Fruit fly (Drosophila melanogaster) whole organism, embryonic: ENCODE results near the gene CG42579.

Source experiments
- Atf3 ChIP-seq: fragments of 200-800 bp; sonication (Bioruptor generic); optimal IDR thresholded peaks from 3 replicates; lab custom pipeline; 2016; ENCODE audit warnings: missing biosample characterization, missing genetic modification characterization
- B-H2 ChIP-seq: fragments of 200-800 bp; sonication (Bioruptor generic); optimal IDR thresholded peaks from 2 replicates; lab custom pipeline; 2018; ENCODE audit warnings: missing biosample characterization, mild to moderate bottlenecking, missing genetic modification characterization
- CG10366 ChIP-seq: fragments of 200-800 bp; sonication (Bioruptor generic); IDR thresholded peaks from 2 replicates; pipeline ENCODE4 v1.3.6; 2022; ENCODE audit warnings: missing biosample characterization, missing genetic modification characterization
- CG10431 ChIP-seq: fragments of 200-800 bp; sonication (Bioruptor generic); optimal IDR thresholded peaks from 3 replicates; lab custom pipeline; 2018; ENCODE audit warnings: missing biosample characterization, mild to moderate bottlenecking, missing genetic modification characterization
- CG10654 ChIP-seq: fragments of 200-800 bp; sonication (Bioruptor generic); optimal IDR thresholded peaks from 2 replicates; lab custom pipeline; 2016; ENCODE audit warnings: missing biosample characterization, missing genetic modification characterization
- CG11398 ChIP-seq: fragments of 200-800 bp; sonication (Bioruptor generic); optimal IDR thresholded peaks from 2 replicates; lab custom pipeline; 2016; ENCODE audit warnings: missing biosample characterization, missing genetic modification characterization
- CG12236 ChIP-seq: fragments of 200-800 bp; sonication (Bioruptor generic); optimal IDR thresholded peaks from 2 replicates; lab custom pipeline; 2016; ENCODE audit warnings: missing biosample characterization, missing genetic modification characterization
- CG13296 ChIP-seq: fragments of 200-800 bp; sonication (Bioruptor generic); optimal IDR thresholded peaks from 3 replicates; lab custom pipeline; 2018; ENCODE audit warnings: missing biosample characterization, mild to moderate bottlenecking, missing genetic modification characterization
- CG15696 ChIP-seq: fragments of 200-800 bp; sonication (Bioruptor generic); optimal IDR thresholded peaks from 2 replicates; lab custom pipeline; 2019; ENCODE audit warnings: missing biosample characterization, mild to moderate bottlenecking, missing genetic modification characterization, moderate library complexity
- CG16815 ChIP-seq: fragments of 200-800 bp; sonication (Bioruptor generic); optimal IDR thresholded peaks from 3 replicates; lab custom pipeline; 2017; ENCODE audit warnings: missing biosample characterization, mild to moderate bottlenecking, missing genetic modification characterization
- CG17359 ChIP-seq: fragments of 200-800 bp; sonication (Bioruptor generic); optimal IDR thresholded peaks from 3 replicates; lab custom pipeline; 2018; ENCODE audit warnings: missing biosample characterization, mild to moderate bottlenecking, missing genetic modification characterization, moderate library complexity
- CG17385 ChIP-seq: fragments of 200-800 bp; sonication (Bioruptor generic); optimal IDR thresholded peaks from 3 replicates; lab custom pipeline; 2018; ENCODE audit warnings: missing biosample characterization, mild to moderate bottlenecking, missing genetic modification characterization
- CG2678 ChIP-seq: fragments of 200-800 bp; sonication (Bioruptor generic); optimal IDR thresholded peaks from 3 replicates; lab custom pipeline; 2019; ENCODE audit warnings: missing biosample characterization, mild to moderate bottlenecking, missing genetic modification characterization, moderate library complexity
- CG2889 ChIP-seq: fragments of 200-800 bp; sonication (Bioruptor generic); IDR thresholded peaks from 3 replicates; pipeline ENCODE4 v1.3.6; 2022; ENCODE audit warnings: missing biosample characterization, missing genetic modification characterization
- CG4404 ChIP-seq: fragments of 200-800 bp; sonication (Bioruptor generic); IDR thresholded peaks from 2 replicates; pipeline ENCODE4 v1.3.6; 2022; ENCODE audit warnings: missing biosample characterization, missing genetic modification characterization
- CG5180 ChIP-seq: fragments of 200-800 bp; sonication (Bioruptor generic); optimal IDR thresholded peaks from 3 replicates; lab custom pipeline; 2017; ENCODE audit warnings: missing biosample characterization, missing genetic modification characterization, mild to moderate bottlenecking, moderate library complexity, missing genetic modification reagents
- CG6175 ChIP-seq: fragments of 200-800 bp; sonication (Bioruptor generic); IDR thresholded peaks from 3 replicates; pipeline ENCODE4 v1.3.6; 2022; ENCODE audit warnings: missing biosample characterization, missing genetic modification characterization
- CG6254 ChIP-seq: fragments of 200-800 bp; sonication (Bioruptor generic); optimal IDR thresholded peaks from 3 replicates; lab custom pipeline; 2017; ENCODE audit warnings: mild to moderate bottlenecking, missing biosample characterization, missing genetic modification reagents, missing genetic modification characterization
- CG6791 ChIP-seq: fragments of 200-800 bp; sonication (Bioruptor generic); IDR thresholded peaks from 3 replicates; pipeline ENCODE4 v1.3.6; 2022; ENCODE audit warnings: missing biosample characterization, missing genetic modification characterization; ENCODE audit not compliant: partially characterized antibody
- CG8478 ChIP-seq: fragments of >200 bp; optimal IDR thresholded peaks from 2 replicates; lab custom pipeline; 2018
- CG8924 ChIP-seq: fragments of 200-800 bp; optimal IDR thresholded peaks from 3 replicates; lab custom pipeline; 2019; ENCODE audit warnings: missing biosample characterization, mild to moderate bottlenecking, missing genetic modification characterization, moderate library complexity
- CG8944 ChIP-seq: fragments of 200-800 bp; sonication (Bioruptor generic); optimal IDR thresholded peaks from 3 replicates; lab custom pipeline; 2016; ENCODE audit warnings: missing biosample characterization, missing genetic modification characterization
- CTCF ChIP-seq: fragments of 200-800 bp; sonication (Bioruptor generic); optimal IDR thresholded peaks from 2 replicates; lab custom pipeline; 2017; ENCODE audit warnings: missing biosample characterization, mild to moderate bottlenecking, missing genetic modification characterization, moderate library complexity
- Dip2 ChIP-seq: fragments of 200-800 bp; sonication (Bioruptor generic); IDR thresholded peaks from 2 replicates; pipeline ENCODE4 v1.3.6; 2022; ENCODE audit warnings: missing biosample characterization, missing genetic modification characterization
- Dref ChIP-seq: fragments of 200-800 bp; sonication (Bioruptor generic); IDR thresholded peaks from 2 replicates; pipeline ENCODE4 v1.3.6; 2022; ENCODE audit warnings: missing biosample characterization, missing genetic modification characterization
- Eip74EF ChIP-seq, 2 experiments: fragments of 200-800 bp in 1 of 2; fragments of >200 bp in 1 of 2; sonication (Bioruptor generic) in 1 of 2; optimal IDR thresholded peaks; 2 replicates each; lab custom pipeline; 2017 to 2019; ENCODE audit warnings: missing biosample characterization in 2 of 2, missing genetic modification characterization in 2 of 2, mild to moderate bottlenecking in 1 of 2, moderate library complexity in 1 of 2
- Ets97D ChIP-seq: fragments of 200-800 bp; sonication (Bioruptor generic); optimal IDR thresholded peaks from 3 replicates; lab custom pipeline; 2016; ENCODE audit warnings: missing biosample characterization, missing genetic modification characterization
- Fer1 ChIP-seq: fragments of 200-800 bp; sonication (Bioruptor generic); optimal IDR thresholded peaks from 2 replicates; lab custom pipeline; 2017; ENCODE audit warnings: missing biosample characterization, mild to moderate bottlenecking, missing genetic modification characterization
- Gug ChIP-seq: fragments of 200-800 bp; sonication (Bioruptor generic); IDR thresholded peaks from 4 replicates; pipeline ENCODE4 v1.3.6; 2022; ENCODE audit warnings: missing biosample characterization, missing genetic modification characterization
- Meics ChIP-seq: fragments of 200-800 bp; sonication (Bioruptor generic); optimal IDR thresholded peaks from 2 replicates; lab custom pipeline; 2017; ENCODE audit warnings: missing biosample characterization, mild to moderate bottlenecking, missing genetic modification characterization
- NFAT ChIP-seq: fragments of 200-800 bp; sonication (Bioruptor generic); IDR thresholded peaks from 2 replicates; pipeline ENCODE4 v1.3.6; 2022; ENCODE audit warnings: missing biosample characterization, missing genetic modification characterization
- PHDP ChIP-seq: fragments of 200-800 bp; sonication (Bioruptor generic); optimal IDR thresholded peaks from 3 replicates; lab custom pipeline; 2018; ENCODE audit warnings: missing biosample characterization, mild to moderate bottlenecking, missing genetic modification characterization, moderate library complexity
- YL-1 ChIP-seq: fragments of 200-800 bp; sonication (Bioruptor generic); optimal IDR thresholded peaks from 3 replicates; lab custom pipeline; 2017; ENCODE audit warnings: missing biosample characterization, mild to moderate bottlenecking, missing genetic modification characterization
- ab ChIP-seq: fragments of 200-800 bp; sonication (Bioruptor generic); optimal IDR thresholded peaks from 2 replicates; lab custom pipeline; 2016; ENCODE audit warnings: missing biosample characterization, missing genetic modification characterization
- ara ChIP-seq: fragments of 200-800 bp; sonication (Bioruptor generic); IDR thresholded peaks from 2 replicates; pipeline ENCODE4 v1.3.6; 2022; ENCODE audit warnings: missing biosample characterization, missing genetic modification characterization
- ase ChIP-seq: fragments of 200-800 bp; sonication (Bioruptor generic); IDR thresholded peaks from 3 replicates; pipeline ENCODE4 v1.3.6; 2022; ENCODE audit warnings: missing biosample characterization, missing genetic modification characterization
- bbx ChIP-seq: fragments of 200-800 bp; sonication (Bioruptor generic); IDR thresholded peaks from 2 replicates; pipeline ENCODE4 v1.3.6; 2022; ENCODE audit warnings: missing biosample characterization, missing genetic modification characterization; ENCODE audit not compliant: partially characterized antibody
- croc ChIP-seq: fragments of 200-800 bp; sonication (Bioruptor generic); conservative IDR thresholded peaks from 3 replicates; pipeline ENCODE4 v1.3.6; 2022; ENCODE audit warnings: missing biosample characterization, missing genetic modification characterization
- dmrt11E ChIP-seq: fragments of 200-800 bp; sonication (Bioruptor generic); optimal IDR thresholded peaks from 3 replicates; lab custom pipeline; 2018; ENCODE audit warnings: missing biosample characterization, mild to moderate bottlenecking, missing genetic modification characterization, moderate library complexity
- gcm2 ChIP-seq: fragments of 200-800 bp; sonication (Bioruptor generic); optimal IDR thresholded peaks from 2 replicates; lab custom pipeline; 2016; ENCODE audit warnings: missing biosample characterization, missing genetic modification characterization
- insv ChIP-seq, 2 experiments: fragments of 200-800 bp; sonication (Bioruptor generic); optimal IDR thresholded peaks; 3 replicates each; lab custom pipeline; 2016 to 2018; ENCODE audit warnings: missing biosample characterization in 2 of 2, missing genetic modification characterization in 2 of 2
- inv ChIP-seq: fragments of 200-800 bp; sonication (Bioruptor generic); IDR thresholded peaks from 2 replicates; pipeline ENCODE4 v1.3.6; 2022; ENCODE audit warnings: missing biosample characterization, missing genetic modification characterization; ENCODE audit not compliant: partially characterized antibody
- jumu ChIP-seq: fragments of 200-800 bp; sonication (Bioruptor generic); optimal IDR thresholded peaks from 3 replicates; lab custom pipeline; 2016; ENCODE audit warnings: missing biosample characterization, missing genetic modification characterization
- lola ChIP-seq, 3 experiments: fragments of >200 bp in 2 of 3; fragments of 200-800 bp in 1 of 3; sonication (Bioruptor generic) in 1 of 3; optimal IDR thresholded peaks; 2 replicates each; lab custom pipeline; 2017 to 2019; ENCODE audit warnings: missing biosample characterization in 3 of 3, missing genetic modification characterization in 3 of 3, mild to moderate bottlenecking in 1 of 3, moderate library complexity in 1 of 3
- nom ChIP-seq: fragments of 200-800 bp; sonication (Bioruptor generic); optimal IDR thresholded peaks from 2 replicates; lab custom pipeline; 2017; ENCODE audit warnings: missing biosample characterization, missing genetic modification characterization, mild to moderate bottlenecking, moderate library complexity, missing genetic modification reagents
- oc ChIP-seq: fragments of 200-800 bp; sonication (Bioruptor generic); optimal IDR thresholded peaks from 2 replicates; lab custom pipeline; 2018; ENCODE audit warnings: missing biosample characterization, mild to moderate bottlenecking, missing genetic modification characterization, moderate library complexity
- onecut ChIP-seq: fragments of 200-800 bp; sonication (Bioruptor generic); IDR thresholded peaks from 2 replicates; pipeline ENCODE4 v1.3.6; 2022; ENCODE audit warnings: missing biosample characterization, missing genetic modification characterization
- sob ChIP-seq: fragments of 200-800 bp; sonication (Bioruptor generic); IDR thresholded peaks from 2 replicates; pipeline ENCODE4 v1.3.6; 2022; ENCODE audit warnings: missing biosample characterization, missing genetic modification characterization
- tgo ChIP-seq: fragments of 200-800 bp; sonication (Bioruptor generic); IDR thresholded peaks from 3 replicates; pipeline ENCODE4 v1.3.6; 2022; ENCODE audit warnings: missing biosample characterization, missing genetic modification characterization
- tna ChIP-seq: fragments of 200-800 bp; sonication (Bioruptor generic); IDR thresholded peaks from 2 replicates; pipeline ENCODE4 v1.3.6; 2022; ENCODE audit warnings: missing biosample characterization, missing genetic modification characterization; ENCODE audit not compliant: partially characterized antibody
- ttk ChIP-seq: fragments of 200-800 bp; sonication (Bioruptor generic); IDR thresholded peaks from 2 replicates; pipeline ENCODE4 v2.1.2; 2022; ENCODE audit warnings: missing biosample characterization, missing genetic modification characterization
- vvl ChIP-seq: fragments of 200-800 bp; sonication (Bioruptor generic); IDR thresholded peaks from 2 replicates; pipeline ENCODE4 v1.3.6; 2022; ENCODE audit warnings: missing biosample characterization, missing genetic modification characterization

Gene CG42579

DNA sequence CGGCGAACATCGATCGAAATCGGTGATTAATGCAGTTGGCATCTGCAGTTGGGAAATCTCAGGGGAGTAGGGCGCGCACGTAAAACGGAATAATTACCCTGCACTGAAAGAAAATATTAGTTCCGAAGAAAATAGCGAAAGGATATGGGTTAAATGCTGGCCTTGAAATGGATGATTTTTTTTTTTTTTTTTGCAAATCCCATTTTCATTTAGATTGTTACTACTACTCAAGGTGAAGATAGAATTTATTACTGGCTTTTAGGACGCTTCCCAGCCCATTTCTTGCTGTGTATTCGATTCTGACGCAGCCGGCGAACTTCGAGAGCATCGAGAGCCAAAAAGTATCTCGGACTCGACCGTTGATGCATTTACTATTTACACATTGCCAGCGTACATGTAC lies 8.4 kb upstream of the CG42579 start (continued):
- TF ChIP-seq CG5180: no peak
- TF ChIP-seq CG15696: no peak
- peak; percentile 69 for TF ChIP-seq vvl (GFP tag; lab: Robert Waterston, UW)
- no peak for TF ChIP-seq CG2889 (GFP tag; lab: Robert Waterston, UW)
- 0 out of 4 replicates have a peak, but pooled peaks have one; percentile 9 for TF ChIP-seq Gug (GFP tag; lab: Robert Waterston, UW)
- no peak for TF ChIP-seq gcm2 (GFP tag; lab: Kevin White, UChicago)
- TF ChIP-seq CG10654 (GFP tag; lab: Kevin White, UChicago): peak; percentile 5
- no peak for TF ChIP-seq Atf3 (GFP tag; lab: Kevin White, UChicago)
- TF ChIP-seq YL-1 (GFP tag; lab: Kevin White, UChicago): no peak
- TF ChIP-seq Eip74EF (GFP tag; optimal IDR thresholded peaks at IDR 0.05; lab: Kevin White, UChicago): no peak
- no peak for TF ChIP-seq ab (GFP tag; lab: Kevin White, UChicago)
- TF ChIP-seq CG6175: no peak
- no peak for TF ChIP-seq ttk (GFP tag; lab: Robert Waterston, UW)
- TF ChIP-seq oc (tag; lab: Kevin White, UChicago): no peak
- TF ChIP-seq CG17359 (tag; lab: Kevin White, UChicago): peak; percentile 53
- TF ChIP-seq Dip2 (GFP tag; lab: Robert Waterston, UW): no peak
- TF ChIP-seq jumu (GFP tag; lab: Kevin White, UChicago): no peak
- no peak for TF ChIP-seq Dref (GFP tag; lab: Robert Waterston, UW)
- TF ChIP-seq PHDP (tag; lab: Kevin White, UChicago): peak; percentile 43
- peak; percentile 37 for TF ChIP-seq dmrt11E (tag; lab: Kevin White, UChicago)
- peak; percentile 26; the same call in 1 of the 3 replicates for TF ChIP-seq croc (GFP tag; lab: Robert Waterston, UW)
- TF ChIP-seq onecut (GFP tag; lab: Robert Waterston, UW): peak; percentile 44; the same call in 1 of the 2 replicates
- peak; percentile 8 for TF ChIP-seq CG16815 (GFP tag; lab: Kevin White, UChicago)
- no peak for TF ChIP-seq insv (GFP tag; optimal IDR thresholded peaks at IDR 0.05; lab: Kevin White, UChicago)
- no peak for TF ChIP-seq B-H2 (GFP tag; lab: Kevin White, UChicago)
- no peak for TF ChIP-seq CTCF (GFP tag; lab: Kevin White, UChicago)
- TF ChIP-seq CG13296 (GFP tag; lab: Kevin White, UChicago): no peak
- TF ChIP-seq NFAT (GFP tag; lab: Robert Waterston, UW): no peak
- TF ChIP-seq CG17385 (GFP tag; lab: Kevin White, UChicago): peak; percentile 44
- no peak for TF ChIP-seq CG8478 (lab: Kevin White, UChicago)
- TF ChIP-seq bbx (GFP tag; lab: Robert Waterston, UW): no peak
- peak; percentile 46 for TF ChIP-seq CG8944
- TF ChIP-seq nom: no peak
- no peak for TF ChIP-seq CG11398 (GFP tag; lab: Kevin White, UChicago)
- peak; percentile 56 for TF ChIP-seq CG10366 (GFP tag; lab: Robert Waterston, UW)
- TF ChIP-seq CG4404 (GFP tag; lab: Robert Waterston, UW): peak; percentile 43
- peak; percentile 4 for TF ChIP-seq Meics (GFP tag; lab: Kevin White, UChicago)
- no peak for TF ChIP-seq tna
- no peak for TF ChIP-seq CG6791 (GFP tag; lab: Robert Waterston, UW)
- TF ChIP-seq tgo: peak; percentile 45; the same call in 2 of the 3 replicates
- TF ChIP-seq lola (GFP tag; optimal IDR thresholded peaks at IDR 0.05; lab: Kevin White, UChicago): peak in 1 of 3 experiments; percentile 8
- TF ChIP-seq sob (GFP tag; lab: Robert Waterston, UW): no peak; the same call in 1 of the 2 replicates
- no peak for TF ChIP-seq inv (GFP tag; lab: Robert Waterston, UW)
- no peak for TF ChIP-seq ase
- TF ChIP-seq CG10431: no peak
- TF ChIP-seq CG12236 (GFP tag; lab: Kevin White, UChicago): no peak
- peak; percentile 58 for TF ChIP-seq CG2678 (tag; lab: Kevin White, UChicago)
- TF ChIP-seq Fer1 (GFP tag; lab: Kevin White, UChicago): no peak
- TF ChIP-seq ara (GFP tag; lab: Robert Waterston, UW): 0 out of 2 replicates have a peak, but pooled peaks have one; percentile 43
- TF ChIP-seq Ets97D (GFP tag; lab: Kevin White, UChicago): no peak
- no peak for TF ChIP-seq CG6254
- TF ChIP-seq CG8924 (tag; lab: Kevin White, UChicago): no peak
